Worm (Caenorhabditis elegans): Measurements from ENCODE around the gene R01H2.7.

DNA sequence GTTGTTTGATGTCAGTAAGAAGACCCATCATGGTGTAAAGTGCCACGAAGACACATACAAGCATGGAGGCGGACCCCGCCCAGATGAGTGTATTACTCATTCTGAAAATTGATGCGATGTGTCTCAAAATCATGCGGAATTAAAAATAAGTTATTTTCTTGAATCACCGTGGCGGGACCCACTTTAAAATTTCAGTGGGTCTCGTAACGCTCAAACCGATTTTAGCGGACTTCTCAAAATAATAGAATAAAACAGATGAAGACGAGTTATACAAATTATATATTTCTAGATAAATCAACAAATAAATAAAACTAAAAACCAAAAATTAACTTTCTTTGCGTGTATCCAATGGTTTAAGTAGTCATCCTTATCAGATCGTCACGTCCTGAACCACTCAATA lies 25.0 kb downstream of the R01H2.7 start, which contains the start of gene col-8:
- no peak for TF ChIP-seq F16B12.6 (tag; optimal IDR thresholded peaks at IDR 0.05)
- no peak for TF ChIP-seq irx-1 (tag; optimal IDR thresholded peaks at IDR 0.05)
- TF ChIP-seq ama-1 (optimal IDR thresholded peaks at IDR 0.05), result no peak

Measured in whole organism, L1 larva.